Fruit fly (Drosophila melanogaster) whole organism, prepupa: ENCODE data around the gene Fit2.

Experiments used
- CG10669 ChIP-seq: fragments of 200-800 bp; sonication (Bioruptor generic); optimal IDR thresholded peaks from 3 replicates; lab custom pipeline; 2018; ENCODE audit warnings: missing biosample characterization, mild to moderate bottlenecking, missing genetic modification characterization, moderate library complexity
- CG11294 ChIP-seq: fragments of 200-800 bp; sonication (Bioruptor generic); IDR thresholded peaks from 2 replicates; pipeline ENCODE4 v1.3.6; 2022; ENCODE audit warnings: missing biosample characterization, missing genetic modification characterization
- CG15336 ChIP-seq: fragments of 200-800 bp; sonication (Bioruptor generic); IDR thresholded peaks from 2 replicates; pipeline ENCODE4 v1.3.6; 2022; ENCODE audit warnings: missing biosample characterization, missing genetic modification characterization
- CG1621 ChIP-seq: fragments of 200-800 bp; sonication (Bioruptor generic); optimal IDR thresholded peaks from 3 replicates; lab custom pipeline; 2018; ENCODE audit warnings: missing biosample characterization, mild to moderate bottlenecking, missing genetic modification characterization
- CG16779 ChIP-seq: fragments of 200-800 bp; sonication (Bioruptor generic); optimal IDR thresholded peaks from 3 replicates; lab custom pipeline; 2017; ENCODE audit warnings: missing biosample characterization, mild to moderate bottlenecking, missing genetic modification characterization
- CG3032 ChIP-seq: fragments of 200-800 bp; optimal IDR thresholded peaks from 2 replicates; lab custom pipeline; 2019; ENCODE audit warnings: missing biosample characterization, mild to moderate bottlenecking, missing genetic modification characterization, moderate library complexity
- CG31627 ChIP-seq: fragments of 200-800 bp; sonication (Bioruptor generic); optimal IDR thresholded peaks from 3 replicates; lab custom pipeline; 2016; ENCODE audit warnings: missing biosample characterization, missing genetic modification characterization
- CG32006 ChIP-seq: fragments of 200-800 bp; sonication (Bioruptor generic); optimal IDR thresholded peaks from 3 replicates; lab custom pipeline; 2017; ENCODE audit warnings: missing biosample characterization, mild to moderate bottlenecking, missing genetic modification characterization
- CG34406 ChIP-seq: fragments of 200-800 bp; sonication (Bioruptor generic); optimal IDR thresholded peaks from 3 replicates; lab custom pipeline; 2016; ENCODE audit warnings: missing biosample characterization, missing genetic modification characterization
- CG3919 ChIP-seq: fragments of 200-800 bp; sonication (Bioruptor generic); optimal IDR thresholded peaks from 3 replicates; lab custom pipeline; 2016; ENCODE audit warnings: missing biosample characterization, missing genetic modification characterization
- CG4318 ChIP-seq: fragments of 200-800 bp; sonication (Bioruptor generic); optimal IDR thresholded peaks from 3 replicates; lab custom pipeline; 2017; ENCODE audit warnings: missing biosample characterization, mild to moderate bottlenecking, missing genetic modification characterization
- CG6163 ChIP-seq: fragments of 200-800 bp; sonication (Bioruptor generic); IDR thresholded peaks from 3 replicates; pipeline ENCODE4 v1.3.6; 2022; ENCODE audit warnings: missing biosample characterization, missing genetic modification characterization
- CG6792 ChIP-seq: fragments of 200-800 bp; sonication (Bioruptor generic); optimal IDR thresholded peaks from 3 replicates; lab custom pipeline; 2016; ENCODE audit warnings: missing biosample characterization, missing genetic modification characterization
- CG7368 ChIP-seq: fragments of 200-800 bp; sonication (Bioruptor generic); optimal IDR thresholded peaks from 3 replicates; lab custom pipeline; 2016; ENCODE audit warnings: missing biosample characterization, missing genetic modification characterization
- CG8319 ChIP-seq: fragments of 200-800 bp; sonication (Bioruptor generic); optimal IDR thresholded peaks from 3 replicates; lab custom pipeline; 2016; ENCODE audit warnings: missing biosample characterization, missing genetic modification characterization
- CG9139 ChIP-seq: fragments of 200-800 bp; sonication (Bioruptor generic); optimal IDR thresholded peaks from 3 replicates; lab custom pipeline; 2017; ENCODE audit warnings: missing biosample characterization, mild to moderate bottlenecking, missing genetic modification characterization
- Eip78C ChIP-seq: fragments of 200-800 bp; sonication (Bioruptor generic); peaks from one replicate; lab custom pipeline; 2016; ENCODE audit warnings: missing biosample characterization, missing genetic modification characterization
- Eip93F ChIP-seq: fragments of 200-800 bp; sonication (Bioruptor generic); optimal IDR thresholded peaks from 2 replicates; lab custom pipeline; 2016; ENCODE audit warnings: missing biosample characterization, mild to moderate bottlenecking, missing genetic modification characterization
- Ets21C ChIP-seq: fragments of 200-800 bp; sonication (Bioruptor generic); optimal IDR thresholded peaks from 3 replicates; lab custom pipeline; 2016; ENCODE audit warnings: missing biosample characterization, missing genetic modification characterization
- Ets96B ChIP-seq: fragments of 200-800 bp; optimal IDR thresholded peaks from 2 replicates; lab custom pipeline; 2019; ENCODE audit warnings: missing biosample characterization, mild to moderate bottlenecking, missing genetic modification characterization, moderate library complexity
- Gug ChIP-seq: fragments of 200-800 bp; sonication (Bioruptor generic); IDR thresholded peaks from 2 replicates; pipeline ENCODE4 v1.3.6; 2022; ENCODE audit warnings: missing biosample characterization, missing genetic modification characterization
- Hr39 ChIP-seq: fragments of 200-800 bp; sonication (Bioruptor generic); optimal IDR thresholded peaks from 2 replicates; lab custom pipeline; 2016; ENCODE audit warnings: missing biosample characterization, missing genetic modification characterization
- Hr4 ChIP-seq: fragments of 200-800 bp; sonication (Bioruptor generic); optimal IDR thresholded peaks from 3 replicates; lab custom pipeline; 2016; ENCODE audit warnings: missing biosample characterization, missing genetic modification characterization
- Lpt ChIP-seq: fragments of 200-800 bp; sonication (Bioruptor generic); optimal IDR thresholded peaks from 3 replicates; lab custom pipeline; 2016; ENCODE audit warnings: missing biosample characterization, missing genetic modification characterization
- Met ChIP-seq: fragments of 200-800 bp; sonication (Bioruptor generic); optimal IDR thresholded peaks from 3 replicates; lab custom pipeline; 2016; ENCODE audit warnings: missing biosample characterization, missing genetic modification characterization
- OdsH ChIP-seq: fragments of 200-800 bp; sonication (Bioruptor generic); optimal IDR thresholded peaks from 3 replicates; lab custom pipeline; 2016; ENCODE audit warnings: missing biosample characterization, missing genetic modification characterization
- Smox ChIP-seq: fragments of 200-800 bp; sonication (Bioruptor generic); optimal IDR thresholded peaks from 3 replicates; lab custom pipeline; 2016; ENCODE audit warnings: missing biosample characterization, missing genetic modification characterization
- Sox102F ChIP-seq: fragments of 200-800 bp; sonication (Bioruptor generic); optimal IDR thresholded peaks from 2 replicates; lab custom pipeline; 2016; ENCODE audit warnings: missing biosample characterization, mild to moderate bottlenecking, missing genetic modification characterization
- Sox14 ChIP-seq: fragments of 200-800 bp; sonication (Bioruptor generic); optimal IDR thresholded peaks from 3 replicates; lab custom pipeline; 2016; ENCODE audit warnings: missing biosample characterization, missing genetic modification characterization
- Sox15 ChIP-seq: fragments of 200-800 bp; sonication (Bioruptor generic); optimal IDR thresholded peaks from 3 replicates; lab custom pipeline; 2016; ENCODE audit warnings: missing biosample characterization, missing genetic modification characterization
- achi ChIP-seq: fragments of 200-800 bp; sonication (Bioruptor generic); optimal IDR thresholded peaks from 3 replicates; lab custom pipeline; 2016; ENCODE audit warnings: missing biosample characterization, missing genetic modification characterization
- acj6 ChIP-seq: fragments of 200-800 bp; sonication (Bioruptor generic); optimal IDR thresholded peaks from 3 replicates; lab custom pipeline; 2016; ENCODE audit warnings: missing biosample characterization, missing genetic modification characterization
- cyc ChIP-seq: fragments of 200-800 bp; sonication (Bioruptor generic); optimal IDR thresholded peaks from 3 replicates; lab custom pipeline; 2016; ENCODE audit warnings: missing biosample characterization, missing genetic modification characterization
- dsx ChIP-seq: fragments of 200-800 bp; optimal IDR thresholded peaks from 3 replicates; lab custom pipeline; 2019; ENCODE audit warnings: missing biosample characterization, mild to moderate bottlenecking, missing genetic modification characterization, moderate library complexity; ENCODE audit not compliant: poor library complexity, severe bottlenecking
- eg ChIP-seq: fragments of 200-800 bp; sonication (Bioruptor generic); IDR thresholded peaks from 3 replicates; pipeline ENCODE4 v1.3.6; 2022; ENCODE audit warnings: missing biosample characterization, missing genetic modification characterization
- fd59A ChIP-seq: fragments of 200-800 bp; sonication (Bioruptor generic); optimal IDR thresholded peaks from 2 replicates; lab custom pipeline; 2017; ENCODE audit warnings: missing biosample characterization, mild to moderate bottlenecking, missing genetic modification characterization, missing genetic modification reagents
- fkh ChIP-seq: fragments of 200-800 bp; sonication (Bioruptor generic); optimal IDR thresholded peaks from 3 replicates; lab custom pipeline; 2017; ENCODE audit warnings: missing biosample characterization, mild to moderate bottlenecking, missing genetic modification characterization, moderate library complexity
- lz ChIP-seq: fragments of 200-800 bp; sonication (Bioruptor generic); optimal IDR thresholded peaks from 3 replicates; lab custom pipeline; 2016; ENCODE audit warnings: missing biosample characterization, missing genetic modification characterization
- net ChIP-seq: fragments of 200-800 bp; sonication (Bioruptor generic); optimal IDR thresholded peaks from 3 replicates; lab custom pipeline; 2016; ENCODE audit warnings: missing biosample characterization, missing genetic modification characterization
- salr ChIP-seq, 2 experiments: fragments of 200-800 bp; sonication (Bioruptor generic); optimal IDR thresholded peaks; 3 replicates each; lab custom pipeline; 2016 to 2018; ENCODE audit warnings: missing biosample characterization in 2 of 2, missing genetic modification characterization in 2 of 2, mild to moderate bottlenecking in 1 of 2
- spab ChIP-seq: fragments of 200-800 bp; sonication (Bioruptor generic); optimal IDR thresholded peaks from 2 replicates; lab custom pipeline; 2017; ENCODE audit warnings: missing biosample characterization, mild to moderate bottlenecking, missing genetic modification characterization, missing genetic modification reagents
- svp ChIP-seq: fragments of 200-800 bp; sonication (Bioruptor generic); peaks from one replicate; lab custom pipeline; 2016; ENCODE audit warnings: missing biosample characterization, missing genetic modification characterization
- vri ChIP-seq: fragments of 200-800 bp; sonication (Bioruptor generic); optimal IDR thresholded peaks from 3 replicates; lab custom pipeline; 2016; ENCODE audit warnings: missing biosample characterization, mild to moderate bottlenecking, missing genetic modification characterization

Fit2 gene

dm6 chr3L:17004218-17004759 is 19.8 kb upstream of the Fit2 start (continued):
- TF ChIP-seq CG32006 (GFP tag; lab: Kevin White, UChicago) (peak; percentile 95), CG4318 (GFP tag; lab: Kevin White, UChicago) (peak; percentile 83), net (GFP tag; lab: Kevin White, UChicago) (peak; percentile 90), Gug (GFP tag; lab: Robert Waterston, UW) (peak; percentile 85), Met (GFP tag; lab: Kevin White, UChicago) (peak; percentile 80), lz (GFP tag; lab: Kevin White, UChicago) (peak; percentile 89), CG34406 (GFP tag; lab: Kevin White, UChicago) (peak; percentile 88), CG31627 (GFP tag; lab: Kevin White, UChicago) (peak; percentile 84), CG6792 (GFP tag; lab: Kevin White, UChicago) (peak; percentile 91), CG1621 (tag; lab: Kevin White, UChicago) (peak; percentile 93), CG15336 (GFP tag; lab: Robert Waterston, UW) (peak; percentile 93), svp (GFP tag; lab: Kevin White, UChicago) (peak; percentile 92), CG16779 (peak; percentile 83), Ets96B (tag; lab: Kevin White, UChicago) (peak; percentile 95), Sox102F (GFP tag; lab: Kevin White, UChicago) (peak; percentile 79), fd59A (GFP tag; lab: Kevin White, UChicago) (peak; percentile 92), Smox (GFP tag; lab: Kevin White, UChicago) (peak; percentile 85), Sox15 (peak; percentile 92), Eip78C (GFP tag; lab: Kevin White, UChicago) (peak; percentile 98), CG3032 (tag; lab: Kevin White, UChicago) (peak; percentile 93), acj6 (GFP tag; lab: Kevin White, UChicago) (peak; percentile 93), Ets21C (GFP tag; lab: Kevin White, UChicago) (peak; percentile 80), Hr4 (GFP tag; lab: Kevin White, UChicago) (peak; percentile 95), dsx (peak; percentile 92)
- TF ChIP-seq, all 60 proteins: peak for 56

dm6 chr3L:17004765-17005414 is 19.2 kb upstream of the Fit2 start:
- TF ChIP-seq Sox15 (no peak), CG3032 (tag; lab: Kevin White, UChicago) (peak; percentile 11), vri (GFP tag; lab: Kevin White, UChicago) (peak; percentile 19), Gug (GFP tag; lab: Robert Waterston, UW) (peak; percentile 39; the same call in 1 of the 2 replicates), fkh (peak; percentile 89)

- TF ChIP-seq svp (GFP tag; lab: Kevin White, UChicago) (peak; percentile 97), Eip78C (GFP tag; lab: Kevin White, UChicago) (peak; percentile 30), Met (GFP tag; lab: Kevin White, UChicago) (no peak)
- TF ChIP-seq, all 60 proteins: peak for 2
These were observed 18.7 kb upstream of the Fit2 start for dm6 chr3L:17005415-17005796.

- no peak for TF ChIP-seq CG10669 (GFP tag; lab: Kevin White, UChicago)
- no peak for TF ChIP-seq CG9139
- TF ChIP-seq Sox14 (GFP tag; lab: Kevin White, UChicago), result peak; percentile 33
- no peak for TF ChIP-seq Hr39
- peak; percentile 28 for TF ChIP-seq cyc (GFP tag; lab: Kevin White, UChicago)
- no peak for TF ChIP-seq achi (GFP tag; lab: Kevin White, UChicago)
- no peak for TF ChIP-seq CG7368
- no peak for TF ChIP-seq fd59A (GFP tag; lab: Kevin White, UChicago)
- peak; percentile 33; the same call in 1 of the 3 replicates for TF ChIP-seq eg (GFP tag; lab: Robert Waterston, UW)
- TF ChIP-seq salr (GFP tag; optimal IDR thresholded peaks at IDR 0.05; lab: Kevin White, UChicago), result no peak
- no peak for TF ChIP-seq CG1621 (tag; lab: Kevin White, UChicago)
- no peak for TF ChIP-seq CG11294 (GFP tag; lab: Robert Waterston, UW)
- TF ChIP-seq OdsH (GFP tag; lab: Kevin White, UChicago), result peak; percentile 6
- TF ChIP-seq spab (GFP tag; lab: Kevin White, UChicago), result no peak
- TF ChIP-seq svp (GFP tag; lab: Kevin White, UChicago), result peak; percentile 51
- TF ChIP-seq vri (GFP tag; lab: Kevin White, UChicago), result peak; percentile 37
- TF ChIP-seq CG4318 (GFP tag; lab: Kevin White, UChicago), result no peak
- no peak for TF ChIP-seq CG8319 (GFP tag; lab: Kevin White, UChicago)
- no peak for TF ChIP-seq dsx
- no peak for TF ChIP-seq Lpt (GFP tag; lab: Kevin White, UChicago)
- no peak for TF ChIP-seq CG15336 (GFP tag; lab: Robert Waterston, UW)
- no peak for TF ChIP-seq Eip93F (GFP tag; lab: Kevin White, UChicago)
- TF ChIP-seq CG3919, result peak; percentile 28
- no peak for TF ChIP-seq lz (GFP tag; lab: Kevin White, UChicago)
- TF ChIP-seq CG6163 (GFP tag; lab: Robert Waterston, UW), result no peak; the same call in 2 of the 3 replicates
These were observed 17.9 kb upstream of the Fit2 start for dm6 chr3L:17006250-17006693.
